Fruit fly (Drosophila melanogaster) whole organism, embryonic: ENCODE results near the gene dally.

Experiments
- CG1024 ChIP-seq: fragments of 200-800 bp; sonication (Bioruptor generic); IDR thresholded peaks from 2 replicates; pipeline ENCODE4 v1.3.6; 2022; ENCODE audit warnings: missing biosample characterization, missing genetic modification characterization
- CG10267 ChIP-seq: fragments of 200-800 bp; sonication (Bioruptor generic); optimal IDR thresholded peaks from 2 replicates; lab custom pipeline; 2018; ENCODE audit warnings: missing biosample characterization, mild to moderate bottlenecking, missing genetic modification characterization, moderate library complexity
- CG11723 ChIP-seq: fragments of 200-800 bp; sonication (Bioruptor generic); optimal IDR thresholded peaks from 2 replicates; lab custom pipeline; 2017; ENCODE audit warnings: missing biosample characterization, mild to moderate bottlenecking, missing genetic modification characterization
- CG12155 ChIP-seq: fragments of 200-800 bp; sonication (Bioruptor generic); optimal IDR thresholded peaks from 3 replicates; lab custom pipeline; 2016; ENCODE audit warnings: missing biosample characterization, missing genetic modification characterization
- CG13123 ChIP-seq: fragments of 200-800 bp; sonication (Bioruptor generic); optimal IDR thresholded peaks from 2 replicates; lab custom pipeline; 2016; ENCODE audit warnings: missing biosample characterization, missing genetic modification characterization
- CG13296 ChIP-seq: fragments of 200-800 bp; sonication (Bioruptor generic); optimal IDR thresholded peaks from 3 replicates; lab custom pipeline; 2018; ENCODE audit warnings: missing biosample characterization, mild to moderate bottlenecking, missing genetic modification characterization
- CG14050 ChIP-seq: fragments of 200-800 bp; sonication (Bioruptor generic); IDR thresholded peaks from 3 replicates; pipeline ENCODE4 v1.3.6; 2022; ENCODE audit warnings: missing biosample characterization, missing genetic modification characterization
- CG15514 ChIP-seq: fragments of 200-800 bp; sonication (Bioruptor generic); optimal IDR thresholded peaks from 3 replicates; lab custom pipeline; 2017; ENCODE audit warnings: missing biosample characterization, missing genetic modification characterization, mild to moderate bottlenecking, moderate library complexity, missing genetic modification reagents
- CG18764 ChIP-seq: fragments of 200-800 bp; sonication (Bioruptor generic); optimal IDR thresholded peaks from 3 replicates; lab custom pipeline; 2016; ENCODE audit warnings: missing biosample characterization, missing genetic modification characterization
- CG2712 ChIP-seq: fragments of 200-800 bp; optimal IDR thresholded peaks from 3 replicates; lab custom pipeline; 2019; ENCODE audit warnings: missing biosample characterization, mild to moderate bottlenecking, missing genetic modification characterization, moderate library complexity
- CG31388 ChIP-seq: fragments of 200-800 bp; sonication (Bioruptor generic); optimal IDR thresholded peaks from 2 replicates; lab custom pipeline; 2016; ENCODE audit warnings: missing biosample characterization, missing genetic modification characterization
- CG3838 ChIP-seq: fragments of 200-800 bp; sonication (Bioruptor generic); optimal IDR thresholded peaks from 3 replicates; lab custom pipeline; 2016; ENCODE audit warnings: missing biosample characterization, missing genetic modification characterization
- CG6254 ChIP-seq: fragments of 200-800 bp; sonication (Bioruptor generic); optimal IDR thresholded peaks from 3 replicates; lab custom pipeline; 2017; ENCODE audit warnings: mild to moderate bottlenecking, missing biosample characterization, missing genetic modification reagents, missing genetic modification characterization
- CG7987 ChIP-seq: fragments of 200-800 bp; sonication (Bioruptor generic); optimal IDR thresholded peaks from 2 replicates; lab custom pipeline; 2018; ENCODE audit warnings: missing biosample characterization, mild to moderate bottlenecking, missing genetic modification characterization, moderate library complexity
- Dref ChIP-seq: fragments of 200-800 bp; sonication (Bioruptor generic); IDR thresholded peaks from 2 replicates; pipeline ENCODE4 v1.3.6; 2022; ENCODE audit warnings: missing biosample characterization, missing genetic modification characterization
- GATAe ChIP-seq: fragments of 200-800 bp; sonication (Bioruptor generic); conservative IDR thresholded peaks from 2 replicates; pipeline ENCODE4 v1.3.6; 2022; ENCODE audit warnings: missing biosample characterization, missing genetic modification characterization
- HLHmδ ChIP-seq: fragments of 200-800 bp; sonication (Bioruptor generic); optimal IDR thresholded peaks from 2 replicates; lab custom pipeline; 2018; ENCODE audit warnings: missing biosample characterization, mild to moderate bottlenecking, missing genetic modification characterization, moderate library complexity
- HmgD ChIP-seq: fragments of 200-800 bp; sonication (Bioruptor generic); optimal IDR thresholded peaks from 3 replicates; lab custom pipeline; 2016; ENCODE audit warnings: missing biosample characterization, missing genetic modification characterization
- MESR4 ChIP-seq: fragments of 200-800 bp; sonication (Bioruptor generic); optimal IDR thresholded peaks from 2 replicates; lab custom pipeline; 2018; ENCODE audit warnings: missing biosample characterization, mild to moderate bottlenecking, missing genetic modification characterization, moderate library complexity
- Meics ChIP-seq: fragments of 200-800 bp; sonication (Bioruptor generic); optimal IDR thresholded peaks from 2 replicates; lab custom pipeline; 2017; ENCODE audit warnings: missing biosample characterization, mild to moderate bottlenecking, missing genetic modification characterization
- Nf-YC ChIP-seq: fragments of 200-800 bp; optimal IDR thresholded peaks from 3 replicates; lab custom pipeline; 2019; ENCODE audit warnings: missing biosample characterization, mild to moderate bottlenecking, missing genetic modification characterization, moderate library complexity
- NfI ChIP-seq: fragments of 200-800 bp; sonication (Bioruptor generic); optimal IDR thresholded peaks from 3 replicates; lab custom pipeline; 2018; ENCODE audit warnings: missing biosample characterization, mild to moderate bottlenecking, missing genetic modification characterization, moderate library complexity
- Sox102F ChIP-seq: fragments of 200-800 bp; sonication (Bioruptor generic); optimal IDR thresholded peaks from 2 replicates; lab custom pipeline; 2018; ENCODE audit warnings: missing biosample characterization, mild to moderate bottlenecking, missing genetic modification characterization, moderate library complexity
- Taf1 ChIP-seq: fragments of 200-800 bp; sonication (Bioruptor generic); IDR thresholded peaks from 2 replicates; pipeline ENCODE4 v1.3.6; 2022; ENCODE audit warnings: missing biosample characterization, missing genetic modification characterization
- Xbp1 ChIP-seq: fragments of 200-800 bp; sonication (Bioruptor generic); optimal IDR thresholded peaks from 3 replicates; lab custom pipeline; 2016; ENCODE audit warnings: missing biosample characterization, mild to moderate bottlenecking, missing genetic modification characterization
- Xrp1 ChIP-seq: fragments of 200-800 bp; sonication (Bioruptor generic); IDR thresholded peaks from 2 replicates; pipeline ENCODE4 v1.3.6; 2022; ENCODE audit warnings: missing biosample characterization, missing genetic modification characterization
- ab ChIP-seq: fragments of 200-800 bp; sonication (Bioruptor generic); optimal IDR thresholded peaks from 2 replicates; lab custom pipeline; 2016; ENCODE audit warnings: missing biosample characterization, missing genetic modification characterization
- aop ChIP-seq: fragments of 200-800 bp; sonication (Bioruptor generic); IDR thresholded peaks from 2 replicates; pipeline ENCODE4 v1.3.6; 2022; ENCODE audit warnings: missing biosample characterization, missing genetic modification characterization
- az2 ChIP-seq: fragments of 200-800 bp; sonication (Bioruptor generic); optimal IDR thresholded peaks from 3 replicates; lab custom pipeline; 2016; ENCODE audit warnings: missing biosample characterization, missing genetic modification characterization
- bsh ChIP-seq, 2 experiments: fragments of 200-800 bp; sonication (Bioruptor generic); optimal IDR thresholded peaks; 2 replicates each; lab custom pipeline; 2017 to 2018; ENCODE audit warnings: mild to moderate bottlenecking in 2 of 2, missing biosample characterization in 2 of 2, missing genetic modification characterization in 2 of 2, moderate library complexity in 1 of 2
- btn ChIP-seq: fragments of 200-800 bp; sonication (Bioruptor generic); optimal IDR thresholded peaks from 2 replicates; lab custom pipeline; 2016; ENCODE audit warnings: missing biosample characterization, missing genetic modification characterization
- caup ChIP-seq: fragments of 200-800 bp; sonication (Bioruptor generic); optimal IDR thresholded peaks from 3 replicates; lab custom pipeline; 2017; ENCODE audit warnings: missing biosample characterization, mild to moderate bottlenecking, missing genetic modification characterization, moderate library complexity; ENCODE audit not compliant: severe bottlenecking
- cg ChIP-seq: fragments of 200-800 bp; sonication (Bioruptor generic); optimal IDR thresholded peaks from 3 replicates; lab custom pipeline; 2019; ENCODE audit warnings: missing biosample characterization, mild to moderate bottlenecking, missing genetic modification characterization, moderate library complexity
- crp ChIP-seq, 2 experiments: fragments of 200-800 bp; sonication (Bioruptor generic); optimal IDR thresholded peaks; 2 replicates in 1 of 2; 3 replicates in 1 of 2; lab custom pipeline; 2017; ENCODE audit warnings: missing biosample characterization in 2 of 2, missing genetic modification characterization in 2 of 2, mild to moderate bottlenecking in 1 of 2, moderate library complexity in 1 of 2
- dimm ChIP-seq: fragments of 200-800 bp; sonication (Bioruptor generic); IDR thresholded peaks from 2 replicates; pipeline ENCODE4 v1.3.6; 2022; ENCODE audit warnings: missing biosample characterization, missing genetic modification characterization
- dmrt11E ChIP-seq: fragments of 200-800 bp; sonication (Bioruptor generic); optimal IDR thresholded peaks from 3 replicates; lab custom pipeline; 2018; ENCODE audit warnings: missing biosample characterization, mild to moderate bottlenecking, missing genetic modification characterization, moderate library complexity
- dpn ChIP-seq, 2 experiments: fragments of 200-800 bp; sonication (Bioruptor generic); optimal IDR thresholded peaks; 3 replicates each; lab custom pipeline; 2016; ENCODE audit warnings: missing biosample characterization in 2 of 2, missing genetic modification characterization in 2 of 2
- ewg ChIP-seq: fragments of 200-800 bp; sonication (Bioruptor generic); optimal IDR thresholded peaks from 3 replicates; lab custom pipeline; 2017; ENCODE audit warnings: mild to moderate bottlenecking, missing biosample characterization, missing genetic modification reagents, missing genetic modification characterization
- exex ChIP-seq: fragments of 200-800 bp; sonication (Bioruptor generic); optimal IDR thresholded peaks from 4 replicates; lab custom pipeline; 2018; ENCODE audit warnings: missing biosample characterization, mild to moderate bottlenecking, missing genetic modification characterization, moderate library complexity
- eyg ChIP-seq: fragments of 200-800 bp; sonication (Bioruptor generic); optimal IDR thresholded peaks from 3 replicates; lab custom pipeline; 2016; ENCODE audit warnings: missing biosample characterization, missing genetic modification characterization
- ftz-f1 ChIP-seq: fragments of 200-800 bp; sonication (Bioruptor generic); optimal IDR thresholded peaks from 2 replicates; lab custom pipeline; 2016; ENCODE audit warnings: missing biosample characterization, missing genetic modification characterization
- gcm ChIP-seq: fragments of 200-800 bp; sonication (Bioruptor generic); optimal IDR thresholded peaks from 2 replicates; lab custom pipeline; 2019; ENCODE audit warnings: missing biosample characterization, mild to moderate bottlenecking, missing genetic modification characterization, moderate library complexity
- gro ChIP-seq: fragments of 200-800 bp; sonication (Bioruptor generic); optimal IDR thresholded peaks from 2 replicates; lab custom pipeline; 2016; ENCODE audit warnings: missing biosample characterization, missing genetic modification characterization
- lab ChIP-seq: fragments of 200-800 bp; sonication (Bioruptor generic); optimal IDR thresholded peaks from 3 replicates; lab custom pipeline; 2017; ENCODE audit warnings: missing biosample characterization, missing genetic modification characterization, mild to moderate bottlenecking, moderate library complexity, missing genetic modification reagents
- pum ChIP-seq: fragments of 200-800 bp; sonication (Bioruptor generic); optimal IDR thresholded peaks from 2 replicates; lab custom pipeline; 2016; ENCODE audit warnings: missing biosample characterization, missing genetic modification characterization
- rib ChIP-seq: fragments of 200-800 bp; sonication (Bioruptor generic); IDR thresholded peaks from 2 replicates; pipeline ENCODE4 v1.3.6; 2022; ENCODE audit warnings: missing biosample characterization, missing genetic modification characterization
- scrt ChIP-seq: fragments of 200-800 bp; sonication (Bioruptor generic); optimal IDR thresholded peaks from 2 replicates; lab custom pipeline; 2018; ENCODE audit warnings: missing biosample characterization, mild to moderate bottlenecking, missing genetic modification characterization, moderate library complexity
- trem ChIP-seq: fragments of 200-800 bp; optimal IDR thresholded peaks from 3 replicates; lab custom pipeline; 2019; ENCODE audit warnings: missing biosample characterization, mild to moderate bottlenecking, missing genetic modification characterization, moderate library complexity
- wek ChIP-seq: fragments of 200-800 bp; sonication (Bioruptor generic); optimal IDR thresholded peaks from 3 replicates; lab custom pipeline; 2018; ENCODE audit warnings: missing biosample characterization, mild to moderate bottlenecking, missing genetic modification characterization, moderate library complexity
- wor ChIP-seq: fragments of 200-800 bp; sonication (Bioruptor generic); IDR thresholded peaks from 2 replicates; pipeline ENCODE4 v1.3.6; 2022; ENCODE audit warnings: missing biosample characterization, missing genetic modification characterization

The dally gene

DNA sequence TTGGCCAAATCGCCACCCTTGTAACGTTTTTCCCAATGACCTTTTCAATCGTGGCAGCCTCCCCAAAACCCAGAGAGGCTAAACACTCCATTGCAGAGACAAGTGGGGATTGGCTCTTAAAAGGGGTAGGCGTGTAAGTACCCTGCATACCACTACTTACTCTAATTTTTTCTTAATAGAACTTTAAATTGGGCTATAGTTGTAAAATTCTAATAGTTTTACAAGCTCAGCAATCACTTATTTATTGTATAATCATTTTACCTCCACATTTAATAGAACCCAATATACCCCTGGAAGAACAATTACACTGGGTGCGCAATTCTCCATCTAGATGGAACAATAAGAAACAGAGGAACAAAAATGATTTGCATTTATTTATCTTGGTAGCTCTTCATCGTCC is 14.5 kb downstream of the dally start (continued):
- peak; percentile 54 for TF ChIP-seq ewg (GFP tag; lab: Kevin White, UChicago)
- peak; percentile 8 for TF ChIP-seq gro
- peak; percentile 75 for TF ChIP-seq Xbp1 (GFP tag; lab: Kevin White, UChicago)
- peak; percentile 49 for TF ChIP-seq gcm (GFP tag; lab: Kevin White, UChicago)
- TF ChIP-seq CG13296 (GFP tag; lab: Kevin White, UChicago), result peak; percentile 61
- peak; percentile 72 to 75 for TF ChIP-seq dpn (GFP tag; optimal IDR thresholded peaks at IDR 0.05; lab: Kevin White, UChicago)
- peak; percentile 48 for TF ChIP-seq CG18764
- peak; percentile 58 for TF ChIP-seq pum (GFP tag; lab: Kevin White, UChicago)
- TF ChIP-seq Xrp1, result peak; percentile 88
- peak; percentile 70 for TF ChIP-seq Meics (GFP tag; lab: Kevin White, UChicago)
- TF ChIP-seq CG2712 (tag; lab: Kevin White, UChicago), result peak; percentile 85
- no peak for TF ChIP-seq ftz-f1 (GFP tag; lab: Kevin White, UChicago)
- peak; percentile 55 for TF ChIP-seq wor (GFP tag; lab: Robert Waterston, UW)
- no peak for TF ChIP-seq ab
- TF ChIP-seq dimm, result peak; percentile 31; the same call in 1 of the 2 replicates
- no peak for TF ChIP-seq cg (GFP tag; lab: Kevin White, UChicago)
- TF ChIP-seq aop (GFP tag; lab: Robert Waterston, UW), result no peak
- TF ChIP-seq GATAe (GFP tag; lab: Robert Waterston, UW), result no peak
- TF ChIP-seq scrt (GFP tag; lab: Kevin White, UChicago), result peak; percentile 63
- peak; percentile 70 for TF ChIP-seq CG1024 (GFP tag; lab: Robert Waterston, UW)
- TF ChIP-seq caup (GFP tag; lab: Kevin White, UChicago), result peak; percentile 76
- no peak for TF ChIP-seq Taf1 (GFP tag; lab: Robert Waterston, UW)
- peak; percentile 88 for TF ChIP-seq lab (GFP tag; lab: Kevin White, UChicago)
- TF ChIP-seq Nf-YC (tag; lab: Kevin White, UChicago), result no peak
- TF ChIP-seq CG31388, result no peak
- peak; percentile 10 for TF ChIP-seq eyg (GFP tag; lab: Kevin White, UChicago)
- peak; percentile 31 for TF ChIP-seq btn (GFP tag; lab: Kevin White, UChicago)
- TF ChIP-seq HLHmδ (GFP tag; lab: Kevin White, UChicago), result no peak
- peak; percentile 24 for TF ChIP-seq wek (GFP tag; lab: Kevin White, UChicago)
- TF ChIP-seq MESR4 (GFP tag; lab: Kevin White, UChicago), result no peak
- peak; percentile 44 for TF ChIP-seq CG15514 (GFP tag; lab: Kevin White, UChicago)
- TF ChIP-seq CG12155, result peak; percentile 52
- TF ChIP-seq CG10267 (tag; lab: Kevin White, UChicago), result peak; percentile 68
- TF ChIP-seq CG3838 (GFP tag; lab: Kevin White, UChicago), result no peak
- no peak for TF ChIP-seq HmgD (GFP tag; lab: Kevin White, UChicago)
- TF ChIP-seq CG7987 (GFP tag; lab: Kevin White, UChicago), result peak; percentile 24
- peak; percentile 62 for TF ChIP-seq dmrt11E
- TF ChIP-seq CG11723 (GFP tag; lab: Kevin White, UChicago), result peak; percentile 46
- peak; percentile 73 for TF ChIP-seq az2 (GFP tag; lab: Kevin White, UChicago)
- TF ChIP-seq CG6254, result peak; percentile 67
- peak; percentile 60 for TF ChIP-seq NfI (GFP tag; lab: Kevin White, UChicago)
- peak in 1 of 2 experiments; percentile 85 for TF ChIP-seq bsh (GFP tag; optimal IDR thresholded peaks at IDR 0.05; lab: Kevin White, UChicago)
- peak; percentile 19 for TF ChIP-seq exex (tag; lab: Kevin White, UChicago)
- TF ChIP-seq Dref (GFP tag; lab: Robert Waterston, UW), result no peak
- TF ChIP-seq CG14050 (GFP tag; lab: Robert Waterston, UW), result peak; percentile 63
- no peak for TF ChIP-seq crp (GFP tag; optimal IDR thresholded peaks at IDR 0.05; lab: Kevin White, UChicago)
- peak; percentile 78 for TF ChIP-seq Sox102F (GFP tag; lab: Kevin White, UChicago)
- TF ChIP-seq trem (tag; lab: Kevin White, UChicago), result peak; percentile 39
- TF ChIP-seq CG13123 (GFP tag; lab: Kevin White, UChicago), result no peak
- TF ChIP-seq rib (GFP tag; lab: Robert Waterston, UW), result no peak
